Fruit fly (Drosophila melanogaster): ENCODE results near the gene Rpn3.

Gene Rpn3

dm6 chr2L:19019160-19019592 is 32.4 kb upstream of the Rpn3 start (continued):
- TF ChIP-seq CG9437 (GFP tag; optimal IDR thresholded peaks at IDR 0.05) = peak; percentile 47
- no peak for TF ChIP-seq Oaz (GFP tag; IDR thresholded peaks at IDR 0.05)
- no peak for TF ChIP-seq CG18011 (GFP tag; optimal IDR thresholded peaks at IDR 0.05)
- TF ChIP-seq Deaf1 (tag; optimal IDR thresholded peaks at IDR 0.05) = no peak
- TF ChIP-seq CG4282 (GFP tag; optimal IDR thresholded peaks at IDR 0.05) = no peak
- TF ChIP-seq Hmx (GFP tag; optimal IDR thresholded peaks at IDR 0.05) = no peak
- TF ChIP-seq Hr3 (GFP tag; optimal IDR thresholded peaks at IDR 0.05) = peak; percentile 12
- no peak for TF ChIP-seq sna (GFP tag; IDR thresholded peaks at IDR 0.05; ENCODE audit: partially characterized antibody)
- TF ChIP-seq Atf3 (GFP tag; optimal IDR thresholded peaks at IDR 0.05) = no peak
- TF ChIP-seq CG11560 (tag; IDR thresholded peaks at IDR 0.05) = 0 out of 3 replicates have a peak, but pooled peaks have one; percentile 42
- TF ChIP-seq CG7271 (tag; optimal IDR thresholded peaks at IDR 0.05) = no peak
- no peak for TF ChIP-seq CTCF (GFP tag; optimal IDR thresholded peaks at IDR 0.05)
- no peak for TF ChIP-seq klu (GFP tag; IDR thresholded peaks at IDR 0.05)
- no peak for TF ChIP-seq trh (GFP tag; optimal IDR thresholded peaks at IDR 0.05)
- TF ChIP-seq hkb (optimal IDR thresholded peaks at IDR 0.05) = no peak
- TF ChIP-seq hkb (GFP tag; IDR thresholded peaks at IDR 0.05) = no peak
- no peak for TF ChIP-seq CG2199 (GFP tag; IDR thresholded peaks at IDR 0.05)
- no peak for TF ChIP-seq Awh (GFP tag; IDR thresholded peaks at IDR 0.05)
- TF ChIP-seq CG9876 (GFP tag; optimal IDR thresholded peaks at IDR 0.05) = no peak
- TF ChIP-seq CG42726 (GFP tag; IDR thresholded peaks at IDR 0.05; ENCODE audit: partially characterized antibody) = no peak
- peak; percentile 28 for TF ChIP-seq CG8924 (tag; optimal IDR thresholded peaks at IDR 0.05)
- TF ChIP-seq CG11695 (GFP tag; IDR thresholded peaks at IDR 0.05) = no peak
- TF ChIP-seq CG3407 (GFP tag; optimal IDR thresholded peaks at IDR 0.05) = no peak
- no peak for TF ChIP-seq MESR4 (GFP tag; optimal IDR thresholded peaks at IDR 0.05)
- no peak for TF ChIP-seq hbn (GFP tag; IDR thresholded peaks at IDR 0.05; ENCODE audit: partially characterized antibody)
- TF ChIP-seq CG12744 (GFP tag; optimal IDR thresholded peaks at IDR 0.05) = no peak
- no peak for TF ChIP-seq CG3726 (GFP tag; IDR thresholded peaks at IDR 0.05)
- no peak for TF ChIP-seq CG4730 (GFP tag; IDR thresholded peaks at IDR 0.05)
- no peak for TF ChIP-seq CG13894 (tag; optimal IDR thresholded peaks at IDR 0.05)
- no peak for TF ChIP-seq wor (GFP tag; IDR thresholded peaks at IDR 0.05)
- TF ChIP-seq aop (GFP tag; IDR thresholded peaks at IDR 0.05) = no peak
- no peak for TF ChIP-seq prd (optimal IDR thresholded peaks at IDR 0.05)
- peak; percentile 5; the same call in 1 of the 3 replicates for TF ChIP-seq prd (GFP tag; IDR thresholded peaks at IDR 0.05)
- TF ChIP-seq seq (GFP tag; IDR thresholded peaks at IDR 0.05) = peak; percentile 19; the same call in 1 of the 2 replicates
- TF ChIP-seq cas (GFP tag; IDR thresholded peaks at IDR 0.05) = no peak
- 0 out of 2 replicates have a peak, but pooled peaks have one; percentile 30 for TF ChIP-seq CG31441 (GFP tag; IDR thresholded peaks at IDR 0.05)
- peak; percentile 73 for TF ChIP-seq Meics (GFP tag; optimal IDR thresholded peaks at IDR 0.05)
- TF ChIP-seq abd-A (tag; optimal IDR thresholded peaks at IDR 0.05) = no peak
- peak; percentile 71 for TF ChIP-seq CG2678 (tag; optimal IDR thresholded peaks at IDR 0.05)
- TF ChIP-seq chinmo (GFP tag; IDR thresholded peaks at IDR 0.05; ENCODE audit: partially characterized antibody) = no peak
- TF ChIP-seq CG5180 (GFP tag; optimal IDR thresholded peaks at IDR 0.05) = peak; percentile 10
- TF ChIP-seq CG3281 (GFP tag; optimal IDR thresholded peaks at IDR 0.05) = peak; percentile 45
- TF ChIP-seq CG1832 (GFP tag; optimal IDR thresholded peaks at IDR 0.05) = no peak
- no peak for TF ChIP-seq tll (GFP tag; optimal IDR thresholded peaks at IDR 0.05)
- TF ChIP-seq pita (GFP tag; optimal IDR thresholded peaks at IDR 0.05) = no peak
- TF ChIP-seq sima (GFP tag; optimal IDR thresholded peaks at IDR 0.05) = no peak
- no peak for TF ChIP-seq bowl (GFP tag; IDR thresholded peaks at IDR 0.05)
- TF ChIP-seq tin (GFP tag; optimal IDR thresholded peaks at IDR 0.05) = no peak
- peak; percentile 22 for TF ChIP-seq CG10979 (tag; optimal IDR thresholded peaks at IDR 0.05)
- TF ChIP-seq h (optimal IDR thresholded peaks at IDR 0.05) = no peak
- TF ChIP-seq CG16779 (GFP tag; IDR thresholded peaks at IDR 0.05) = no peak
- TF ChIP-seq CG10654 (GFP tag; optimal IDR thresholded peaks at IDR 0.05) = no peak
- TF ChIP-seq CG6813 (GFP tag; optimal IDR thresholded peaks at IDR 0.05) = peak; percentile 8
